Fruit fly (Drosophila melanogaster): ENCODE results near the gene CG5577.

CG5577 gene

dm6 chr3L:17842892-17843703, 1.9 kb upstream of the CG5577 start, which contains the start of gene CG5567:
TSS of gene CG5567 (minus strand) at chr3L:17843544.
- TF ChIP-seq Ets97D (GFP tag; optimal IDR thresholded peaks at IDR 0.05) (peak; percentile 16), CG31224 (GFP tag; IDR thresholded peaks at IDR 0.05) (no peak), ci (GFP tag; IDR thresholded peaks at IDR 0.05) (0 out of 3 replicates have a peak, but pooled peaks have one; percentile 37), CG2875 (GFP tag; optimal IDR thresholded peaks at IDR 0.05) (no peak), chn (GFP tag; optimal IDR thresholded peaks at IDR 0.05) (no peak), HLH3B (GFP tag; IDR thresholded peaks at IDR 0.05) (0 out of 2 replicates have a peak, but pooled peaks have one; percentile 16), dysf (GFP tag; IDR thresholded peaks at IDR 0.05) (peak; percentile 38; the same call in 1 of the 3 replicates), sug (tag; optimal IDR thresholded peaks at IDR 0.05) (peak; percentile 36), CG34376 (GFP tag; optimal IDR thresholded peaks at IDR 0.05) (peak; percentile 47), CG2120 (GFP tag; optimal IDR thresholded peaks at IDR 0.05) (peak; percentile 58), shn (GFP tag; optimal IDR thresholded peaks at IDR 0.05) (no peak), CG17385 (GFP tag; optimal IDR thresholded peaks at IDR 0.05) (peak; percentile 18), bsh (GFP tag; optimal IDR thresholded peaks at IDR 0.05) (peak in 1 of 2 experiments; percentile 23), CrebB (tag; optimal IDR thresholded peaks at IDR 0.05) (peak; percentile 12), chinmo (GFP tag; IDR thresholded peaks at IDR 0.05; ENCODE audit: partially characterized antibody) (0 out of 4 replicates have a peak, but pooled peaks have one; percentile 51), PHDP (tag; optimal IDR thresholded peaks at IDR 0.05) (no peak), tio (GFP tag; optimal IDR thresholded peaks at IDR 0.05) (no peak), CG8290 (GFP tag; optimal IDR thresholded peaks at IDR 0.05) (no peak), CG8290 (tag; optimal IDR thresholded peaks at IDR 0.05) (peak in 1 of 2 experiments; percentile 33), unc-4 (GFP tag; IDR thresholded peaks at IDR 0.05; ENCODE audit: partially characterized antibody) (0 out of 2 replicates have a peak, but pooled peaks have one; percentile 21), CG33557 (GFP tag; optimal IDR thresholded peaks at IDR 0.05) (no peak), Adf1 (GFP tag; IDR thresholded peaks at IDR 0.05) (peak; percentile 24; the same call in 1 of the 2 replicates), HLH54F (GFP tag; optimal IDR thresholded peaks at IDR 0.05) (peak; percentile 19), Xrp1 (GFP tag; IDR thresholded peaks at IDR 0.05) (peak; percentile 26; the same call in 1 of the 2 replicates), Hr78 (GFP tag; optimal IDR thresholded peaks at IDR 0.05) (peak in 1 of 2 experiments; percentile 88), stwl (tag; optimal IDR thresholded peaks at IDR 0.05) (peak; percentile 18), CHES-1-like (GFP tag; optimal IDR thresholded peaks at IDR 0.05) (peak; percentile 41), CG9876 (GFP tag; optimal IDR thresholded peaks at IDR 0.05) (no peak), CG14441 (GFP tag; IDR thresholded peaks at IDR 0.05) (no peak), lab (GFP tag; optimal IDR thresholded peaks at IDR 0.05) (peak; percentile 42), gt (GFP tag; IDR thresholded peaks at IDR 0.05) (no peak), Oli (tag; optimal IDR thresholded peaks at IDR 0.05) (peak; percentile 2), kah (GFP tag; optimal IDR thresholded peaks at IDR 0.05) (peak; percentile 95), rib (GFP tag; IDR thresholded peaks at IDR 0.05) (0 out of 2 replicates have a peak, but pooled peaks have one; percentile 21), ttk (GFP tag; IDR thresholded peaks at IDR 0.05) (no peak), lilli (GFP tag; optimal IDR thresholded peaks at IDR 0.05) (peak; percentile 54), sd (tag; optimal IDR thresholded peaks at IDR 0.05) (peak; percentile 75), CG12659 (GFP tag; optimal IDR thresholded peaks at IDR 0.05) (peak; percentile 20), CG12104 (GFP tag; optimal IDR thresholded peaks at IDR 0.05) (no peak), exex (tag; optimal IDR thresholded peaks at IDR 0.05) (peak; percentile 52), CG4404 (GFP tag; IDR thresholded peaks at IDR 0.05) (no peak), CG2116 (GFP tag; optimal IDR thresholded peaks at IDR 0.05) (peak; percentile 2), ERR (GFP tag; optimal IDR thresholded peaks at IDR 0.05) (peak; percentile 80), CG13287 (GFP tag; IDR thresholded peaks at IDR 0.05; ENCODE audit: partially characterized antibody) (peak; percentile 26; the same call in 1 of the 2 replicates), CG17359 (tag; optimal IDR thresholded peaks at IDR 0.05) (peak; percentile 9), grau (tag; optimal IDR thresholded peaks at IDR 0.05) (peak; percentile 28), slbo (GFP tag; IDR thresholded peaks at IDR 0.05) (0 out of 2 replicates have a peak, but pooled peaks have one; percentile 36), CG18599 (GFP tag; optimal IDR thresholded peaks at IDR 0.05) (peak; percentile 47)

Data from whole organism, embryonic.